Fruit fly (Drosophila melanogaster): ENCODE measurements around the gene Nle.

- TF ChIP-seq Hr38 (GFP tag; optimal IDR thresholded peaks at IDR 0.05), result no peak
- TF ChIP-seq Hr39 (GFP tag; optimal IDR thresholded peaks at IDR 0.05), result no peak
- no peak for TF ChIP-seq CG34406 (GFP tag; optimal IDR thresholded peaks at IDR 0.05)
Observed at dm6 chr2L:542338-542967, 25.5 kb downstream of the Nle start, which contains the start of gene lwr.

Data from whole organism, prepupa.